Worm (Caenorhabditis elegans) whole organism, young adult: ENCODE results near the gene eng-1.

Source experiments
- B0019.2 ChIP-seq: fragments of 200-800 bp; sonication (Bioruptor generic); conservative IDR thresholded peaks from 2 replicates; pipeline ENCODE4 v1.3.6; 2022; ENCODE audit warnings: missing genetic modification reagents, missing genetic modification characterization, missing compliant biosample characterization
- C06A6.2 ChIP-seq: fragments of 200-800 bp; sonication (Bioruptor generic); conservative IDR thresholded peaks from 2 replicates; pipeline ENCODE4 v1.3.6; 2022; ENCODE audit warnings: missing genetic modification characterization, missing compliant biosample characterization
- C17E4.6 ChIP-seq: fragments of 200-800 bp; sonication (Bioruptor generic); IDR thresholded peaks from 2 replicates; pipeline ENCODE4 v1.3.6; 2022; ENCODE audit warnings: missing genetic modification reagents, missing genetic modification characterization, missing compliant biosample characterization
- F23B12.7 ChIP-seq: sonication (generic microtip); optimal IDR thresholded peaks from 2 replicates; lab custom pipeline; 2017; ENCODE audit warnings: missing genetic modification characterization, mild to moderate bottlenecking, missing compliant biosample characterization, antibody characterized with exemption, moderate library complexity; ENCODE audit not compliant: insufficient read depth
- F33H1.4 ChIP-seq: fragments of 200-800 bp; sonication (Bioruptor generic); IDR thresholded peaks from 2 replicates; pipeline ENCODE4 v1.3.6; 2022; ENCODE audit warnings: missing genetic modification reagents, missing genetic modification characterization, missing compliant biosample characterization
- F57A8.1 ChIP-seq: fragments of 200-800 bp; sonication (Bioruptor generic); optimal IDR thresholded peaks from 2 replicates; lab custom pipeline; 2018; ENCODE audit warnings: mild to moderate bottlenecking, missing genetic modification characterization, moderate library complexity, missing compliant biosample characterization
- K11D2.4 ChIP-seq: fragments of 200-800 bp; sonication (Bioruptor generic); IDR thresholded peaks from 2 replicates; pipeline ENCODE4 v1.3.6; 2022; ENCODE audit warnings: missing genetic modification reagents, missing genetic modification characterization, missing compliant biosample characterization
- ama-1 ChIP-seq, 3 experiments: fragments of 150-350 bp in 1 of 3; sonication (generic microtip) in 2 of 3; optimal IDR thresholded peaks; 2 replicates each; lab custom pipeline; 2014 to 2018; ENCODE audit warnings: missing biosample characterization in 2 of 3, missing genetic modification characterization in 2 of 3, missing genetic modification reagents in 2 of 3
- aptf-2 ChIP-seq: fragments of 200-800 bp; sonication (Bioruptor generic); conservative IDR thresholded peaks from 2 replicates; pipeline ENCODE4 v1.3.6; 2022; ENCODE audit warnings: missing genetic modification reagents, missing genetic modification characterization, missing compliant biosample characterization
- attf-3 ChIP-seq: fragments of 200-800 bp; sonication (Bioruptor generic); conservative IDR thresholded peaks from 2 replicates; pipeline ENCODE4 v1.3.6; 2022; ENCODE audit warnings: missing genetic modification reagents, missing genetic modification characterization, missing compliant biosample characterization
- attf-5 ChIP-seq: fragments of 200-800 bp; sonication (Bioruptor generic); optimal IDR thresholded peaks from 2 replicates; lab custom pipeline; 2018; ENCODE audit warnings: mild to moderate bottlenecking, missing genetic modification characterization, missing compliant biosample characterization
- cebp-1 ChIP-seq, 2 experiments: fragments of 200-800 bp in 1 of 2; sonication (Bioruptor generic) in 1 of 2; sonication (generic microtip) in 1 of 2; IDR thresholded peaks in 1 of 2; optimal IDR thresholded peaks in 1 of 2; 2 replicates each; pipeline versions ENCODE4 v1.3.6 to Lab custom; 2017 to 2022; ENCODE audit warnings: missing compliant biosample characterization in 2 of 2, missing genetic modification characterization in 2 of 2, mild to moderate bottlenecking in 1 of 2, missing genetic modification reagents in 1 of 2, moderate library complexity in 1 of 2
- ceh-91 ChIP-seq: fragments of 200-800 bp; sonication (Bioruptor generic); IDR thresholded peaks from 2 replicates; pipeline ENCODE4 v1.3.6; 2022; ENCODE audit warnings: missing genetic modification reagents, missing genetic modification characterization, missing compliant biosample characterization
- dpff-1 ChIP-seq: sonication (generic microtip); optimal IDR thresholded peaks from 2 replicates; lab custom pipeline; 2017; ENCODE audit warnings: mild to moderate bottlenecking, missing genetic modification characterization, missing compliant biosample characterization
- efl-1 ChIP-seq: fragments of 150-350 bp; optimal IDR thresholded peaks from 2 replicates; lab custom pipeline; 2014; ENCODE audit warnings: missing biosample characterization, missing genetic modification reagents, missing genetic modification characterization
- egl-18 ChIP-seq: fragments of 200-800 bp; sonication (Bioruptor generic); IDR thresholded peaks from 2 replicates; pipeline ENCODE4 v1.3.6; 2022; ENCODE audit warnings: missing genetic modification reagents, missing genetic modification characterization, missing compliant biosample characterization
- egrh-3 ChIP-seq: fragments of 200-800 bp; sonication (Bioruptor generic); IDR thresholded peaks from 2 replicates; pipeline ENCODE4 v1.3.6; 2022; ENCODE audit warnings: missing genetic modification reagents, missing genetic modification characterization, missing compliant biosample characterization
- gei-17 ChIP-seq: fragments of 200-800 bp; sonication (Bioruptor generic); optimal IDR thresholded peaks from 2 replicates; lab custom pipeline; 2018; ENCODE audit warnings: mild to moderate bottlenecking, missing genetic modification characterization, missing compliant biosample characterization
- hlh-12 ChIP-seq: sonication (generic microtip); optimal IDR thresholded peaks from 2 replicates; lab custom pipeline; 2016; ENCODE audit warnings: missing genetic modification characterization, missing compliant biosample characterization
- hmg-1.2 ChIP-seq: fragments of 200-800 bp; sonication (Bioruptor generic); IDR thresholded peaks from 2 replicates; pipeline ENCODE4 v1.3.6; 2022; ENCODE audit warnings: missing genetic modification reagents, missing genetic modification characterization, missing compliant biosample characterization
- hsf-1 ChIP-seq: fragments of 200-800 bp; sonication (Bioruptor generic); IDR thresholded peaks from 2 replicates; pipeline ENCODE4 v1.3.6; 2022; ENCODE audit warnings: missing genetic modification reagents, missing genetic modification characterization, missing compliant biosample characterization
- let-526 ChIP-seq: fragments of 200-800 bp; sonication (Bioruptor generic); IDR thresholded peaks from 2 replicates; pipeline ENCODE4 v1.3.6; 2022; ENCODE audit warnings: missing genetic modification reagents, missing genetic modification characterization, missing compliant biosample characterization
- let-607 ChIP-seq, 2 experiments: fragments of 200-800 bp in 1 of 2; sonication (Bioruptor generic) in 1 of 2; sonication (generic microtip) in 1 of 2; optimal IDR thresholded peaks; 2 replicates each; lab custom pipeline; 2016 to 2018; ENCODE audit warnings: mild to moderate bottlenecking in 2 of 2, missing compliant biosample characterization in 2 of 2, missing genetic modification characterization in 2 of 2, moderate library complexity in 2 of 2, missing genotype in 1 of 2
- lin-54 ChIP-seq: fragments of 200-800 bp; sonication (Bioruptor generic); optimal IDR thresholded peaks from 2 replicates; lab custom pipeline; 2018; ENCODE audit warnings: mild to moderate bottlenecking, missing genetic modification characterization, missing compliant biosample characterization
- lir-1 ChIP-seq: fragments of 200-800 bp; sonication (Bioruptor generic); conservative IDR thresholded peaks from 2 replicates; pipeline ENCODE4 v1.3.6; 2022; ENCODE audit warnings: missing genetic modification reagents, missing genetic modification characterization, missing compliant biosample characterization
- lsl-1 ChIP-seq: fragments of 200-800 bp; sonication (Bioruptor generic); optimal IDR thresholded peaks from 2 replicates; lab custom pipeline; 2018; ENCODE audit warnings: mild to moderate bottlenecking, missing genetic modification characterization, moderate library complexity, missing compliant biosample characterization
- madf-6 ChIP-seq: fragments of 200-800 bp; sonication (Bioruptor generic); IDR thresholded peaks from 2 replicates; pipeline ENCODE4 v1.3.6; 2022; ENCODE audit warnings: missing genetic modification reagents, missing genetic modification characterization, missing compliant biosample characterization
- madf-8 ChIP-seq: fragments of 200-800 bp; sonication (Bioruptor generic); conservative IDR thresholded peaks from 2 replicates; pipeline ENCODE4 v1.3.6; 2022; ENCODE audit warnings: missing genetic modification reagents, missing genetic modification characterization, missing compliant biosample characterization
- mcd-1 ChIP-seq: fragments of 200-800 bp; sonication (Bioruptor generic); IDR thresholded peaks from 2 replicates; pipeline ENCODE4 v1.3.6; 2022; ENCODE audit warnings: missing genetic modification reagents, missing genetic modification characterization, missing compliant biosample characterization
- mes-4 ChIP-seq: sonication (generic microtip); optimal IDR thresholded peaks from 2 replicates; lab custom pipeline; 2016; ENCODE audit warnings: missing genotype, missing genetic modification characterization, missing compliant biosample characterization
- nfya-1 ChIP-seq: sonication (generic microtip); optimal IDR thresholded peaks from 2 replicates; lab custom pipeline; 2017; ENCODE audit warnings: antibody characterized with exemption, missing compliant biosample characterization, missing genetic modification characterization, borderline replicate concordance; ENCODE audit not compliant: insufficient read depth
- nhr-179 ChIP-seq: sonication (generic microtip); optimal IDR thresholded peaks from 2 replicates; lab custom pipeline; 2016; ENCODE audit warnings: mild to moderate bottlenecking, missing genetic modification characterization, missing compliant biosample characterization
- nhr-80 ChIP-seq: sonication (generic microtip); optimal IDR thresholded peaks from 2 replicates; lab custom pipeline; 2016; ENCODE audit warnings: missing genetic modification characterization, missing compliant biosample characterization
- nhr-90 ChIP-seq: sonication (generic microtip); optimal IDR thresholded peaks from 2 replicates; lab custom pipeline; 2016; ENCODE audit warnings: missing genotype, mild to moderate bottlenecking, missing genetic modification characterization, missing compliant biosample characterization
- rpc-1 ChIP-seq, 2 experiments: fragments of 150-350 bp in 1 of 2; sonication (generic microtip) in 1 of 2; optimal IDR thresholded peaks; 2 replicates each; lab custom pipeline; 2014 to 2018; ENCODE audit warnings: missing biosample characterization in 1 of 2, missing genetic modification characterization in 1 of 2, missing genetic modification reagents in 1 of 2, missing genotype in 1 of 2
- sdz-38 ChIP-seq: sonication (generic microtip); optimal IDR thresholded peaks from 2 replicates; lab custom pipeline; 2016; ENCODE audit warnings: missing genotype, missing genetic modification characterization, missing compliant biosample characterization
- tbx-9 ChIP-seq: sonication (generic microtip); optimal IDR thresholded peaks from 2 replicates; lab custom pipeline; 2016; ENCODE audit warnings: borderline replicate concordance, missing genetic modification characterization, inconsistent platforms, missing compliant biosample characterization
- unc-62 ChIP-seq: fragments of 150-350 bp; optimal IDR thresholded peaks from 2 replicates; lab custom pipeline; 2014; ENCODE audit warnings: missing biosample characterization, missing genetic modification reagents, missing genetic modification characterization
- ztf-22 ChIP-seq: fragments of 200-800 bp; sonication (Bioruptor generic); optimal IDR thresholded peaks from 2 replicates; lab custom pipeline; 2018; ENCODE audit warnings: mild to moderate bottlenecking, missing genetic modification characterization, moderate library complexity, missing compliant biosample characterization
- ztf-26 ChIP-seq: sonication (generic microtip); optimal IDR thresholded peaks from 2 replicates; lab custom pipeline; 2017; ENCODE audit warnings: missing genetic modification characterization, missing compliant biosample characterization

The eng-1 gene

ce11 chrIII:5878215-5878614, 9.9 kb upstream of the eng-1 start, which contains the start of the genes mig-21 and F01F1.2:
TSS of gene mig-21 (minus strand) at chrIII:5878380.
TSS of gene F01F1.2 (plus strand) at chrIII:5878554.
- TF ChIP-seq F57A8.1 (GFP tag; lab: Kevin White, UChicago) (no peak), hmg-1.2 (GFP tag; lab: Robert Waterston, UW) (peak; percentile 88; the same call in 1 of the 2 replicates), let-607 (tag; optimal IDR thresholded peaks at IDR 0.05; lab: Kevin White, UChicago) (no peak), cebp-1 (GFP tag; IDR thresholded peaks at IDR 0.05; lab: Robert Waterston, UW) (no peak), cebp-1 (tag; optimal IDR thresholded peaks at IDR 0.05; lab: Kevin White, UChicago) (peak; percentile 29), mcd-1 (GFP tag; lab: Robert Waterston, UW) (no peak), lsl-1 (peak; percentile 25)

- peak; percentile 29 for TF ChIP-seq nhr-80 (tag; lab: Kevin White, UChicago)
- 0 out of 2 replicates have a peak, but pooled peaks have one; percentile 7 for TF ChIP-seq hmg-1.2 (GFP tag; lab: Robert Waterston, UW)
- TF ChIP-seq K11D2.4 (GFP tag; lab: Robert Waterston, UW): no peak
- TF ChIP-seq ztf-26: peak; percentile 2
- TF ChIP-seq nhr-179 (tag; lab: Kevin White, UChicago): no peak
- TF ChIP-seq ztf-22: no peak
- no peak for TF ChIP-seq unc-62 (GFP tag; lab: Kevin White, UChicago)
- TF ChIP-seq let-526 (GFP tag; lab: Robert Waterston, UW): no peak
- no peak for TF ChIP-seq gei-17 (GFP tag; lab: Kevin White, UChicago)
- no peak for TF ChIP-seq egrh-3 (GFP tag; lab: Robert Waterston, UW)
- TF ChIP-seq lin-54 (GFP tag; lab: Kevin White, UChicago): peak; percentile 4
- peak in 1 of 2 experiments; percentile 27 for TF ChIP-seq let-607 (tag; optimal IDR thresholded peaks at IDR 0.05; lab: Kevin White, UChicago)
- peak; percentile 43 for TF ChIP-seq ama-1 (optimal IDR thresholded peaks at IDR 0.05; lab: Kevin White, UChicago)
- TF ChIP-seq ama-1 (GFP tag; optimal IDR thresholded peaks at IDR 0.05; lab: Kevin White, UChicago): no peak
- TF ChIP-seq madf-8 (GFP tag; lab: Robert Waterston, UW): no peak
- TF ChIP-seq cebp-1 (GFP tag; IDR thresholded peaks at IDR 0.05; lab: Robert Waterston, UW): no peak
- TF ChIP-seq cebp-1 (tag; optimal IDR thresholded peaks at IDR 0.05; lab: Kevin White, UChicago): peak; percentile 8
- TF ChIP-seq C06A6.2 (GFP tag; lab: Robert Waterston, UW): no peak
- no peak for TF ChIP-seq mes-4 (tag; lab: Kevin White, UChicago)
- no peak for TF ChIP-seq sdz-38
- TF ChIP-seq hsf-1 (GFP tag; lab: Robert Waterston, UW): 0 out of 2 replicates have a peak, but pooled peaks have one; percentile 20
- TF ChIP-seq F23B12.7: no peak
- no peak for TF ChIP-seq hlh-12 (tag; lab: Kevin White, UChicago)
These were observed 8.8 kb upstream of the eng-1 start for ce11 chrIII:5876867-5877641.

- TF ChIP-seq lir-1 (GFP tag; lab: Robert Waterston, UW) (no peak), aptf-2 (peak; percentile 70), B0019.2 (GFP tag; lab: Robert Waterston, UW) (peak; percentile 76), dpff-1 (tag; lab: Kevin White, UChicago) (no peak), F33H1.4 (GFP tag; lab: Robert Waterston, UW) (peak; percentile 84), attf-3 (GFP tag; lab: Robert Waterston, UW) (no peak), F23B12.7 (no peak), nhr-179 (tag; lab: Kevin White, UChicago) (no peak), gei-17 (GFP tag; lab: Kevin White, UChicago) (no peak), nhr-90 (no peak), ztf-22 (no peak), madf-6 (GFP tag; lab: Robert Waterston, UW) (peak; percentile 99), C17E4.6 (GFP tag; lab: Robert Waterston, UW) (peak; percentile 84), tbx-9 (tag; lab: Kevin White, UChicago) (no peak), attf-5 (GFP tag; lab: Kevin White, UChicago) (no peak), ceh-91 (GFP tag; lab: Robert Waterston, UW) (peak; percentile 94), egl-18 (no peak), nfya-1 (tag; lab: Kevin White, UChicago) (no peak), rpc-1 (optimal IDR thresholded peaks at IDR 0.05; lab: Kevin White, UChicago) (no peak), rpc-1 (tag; optimal IDR thresholded peaks at IDR 0.05; lab: Kevin White, UChicago) (no peak), F57A8.1 (GFP tag; lab: Kevin White, UChicago) (no peak), hsf-1 (GFP tag; lab: Robert Waterston, UW) (peak; percentile 89), hmg-1.2 (GFP tag; lab: Robert Waterston, UW) (peak; percentile 84), efl-1 (peak; percentile 97)
These were observed 7.9 kb upstream of the eng-1 start, which contains the start of gene aldo-2 for ce11 chrIII:5876140-5876675. TSS of gene aldo-2 (minus strand) at chrIII:5876625.
